Worm (Caenorhabditis elegans): Measurements from ENCODE around the gene F01G10.6.

The F01G10.6 gene

DNA sequence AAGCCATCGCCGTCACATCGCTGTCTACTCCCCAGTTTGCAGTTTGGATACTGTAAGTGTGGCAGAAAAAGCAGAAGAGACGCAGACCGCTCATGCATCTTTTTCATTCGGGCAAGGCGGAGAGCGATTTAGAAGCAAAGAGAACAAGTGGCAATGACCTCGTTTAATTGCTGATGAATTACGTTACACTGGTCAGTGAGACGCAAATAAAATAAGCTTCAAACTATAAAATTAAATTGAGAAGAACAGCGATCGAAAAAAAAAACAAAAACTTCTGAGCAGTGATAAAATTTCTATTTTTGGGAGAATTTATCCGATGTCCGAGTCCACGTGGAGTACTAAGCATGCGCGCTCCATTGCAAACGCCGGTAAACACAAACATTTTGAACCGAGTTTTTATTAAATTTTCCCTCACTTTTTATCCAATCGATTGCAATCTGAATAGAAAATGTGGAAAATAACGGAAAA lies 5.3 kb downstream of the F01G10.6 start, which contains the start of gene C24F3.2 (continued):
- TF ChIP-seq ztf-22 (GFP tag; optimal IDR thresholded peaks at IDR 0.05) (no peak), Y67H2A.10 (GFP tag; conservative IDR thresholded peaks at IDR 0.05) (no peak), dox-1 (GFP tag; IDR thresholded peaks at IDR 0.05) (no peak; the same call in none of the 2 replicates), egrh-3 (GFP tag; IDR thresholded peaks at IDR 0.05) (no peak), zim-3 (tag; optimal IDR thresholded peaks at IDR 0.05) (no peak), ztf-18 (tag; optimal IDR thresholded peaks at IDR 0.05) (peak; percentile 30), die-1 (tag; optimal IDR thresholded peaks at IDR 0.05) (no peak), somi-1 (GFP tag; optimal IDR thresholded peaks at IDR 0.05) (peak; percentile 21), snpc-1.1 (tag; optimal IDR thresholded peaks at IDR 0.05; ENCODE audit: insufficient read depth) (no peak), Y53F4B.3 (GFP tag; IDR thresholded peaks at IDR 0.05) (no peak), ztf-3 (GFP tag; optimal IDR thresholded peaks at IDR 0.05) (no peak)

DNA sequence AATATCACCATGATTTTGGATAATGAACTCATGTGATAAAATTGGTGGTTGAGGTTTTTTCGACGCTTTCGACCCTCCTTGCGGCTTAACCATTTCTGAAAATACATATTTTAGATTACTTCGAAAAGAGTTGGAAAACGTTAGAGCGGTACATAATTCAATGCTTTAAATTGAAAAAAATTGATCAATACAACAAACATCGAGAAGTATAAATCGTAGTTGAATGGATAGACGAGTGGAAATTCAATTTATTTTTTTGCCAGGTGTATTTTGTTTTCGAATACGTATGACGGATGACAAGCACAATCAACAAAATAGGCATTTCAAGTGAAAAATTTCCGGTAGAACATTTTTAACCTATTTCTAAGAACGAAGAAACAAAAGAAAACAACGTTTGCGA lies 6.2 kb downstream of the F01G10.6 start, which contains the start of gene tram-1:
TSS of gene tram-1 (minus strand) at position 101 of the 400 bp plus-strand sequence.
- TF ChIP-seq mcd-1 (GFP tag; IDR thresholded peaks at IDR 0.05), result no peak
- TF ChIP-seq F22D6.2 (tag; optimal IDR thresholded peaks at IDR 0.05), result no peak
- no peak for TF ChIP-seq T07F8.4 (tag; optimal IDR thresholded peaks at IDR 0.05)
- TF ChIP-seq ztf-22 (GFP tag; optimal IDR thresholded peaks at IDR 0.05), result no peak
- TF ChIP-seq B0336.3 (GFP tag; IDR thresholded peaks at IDR 0.05), result no peak
- no peak for TF ChIP-seq F52B5.7 (tag; optimal IDR thresholded peaks at IDR 0.05)

- TF ChIP-seq akir-1 (GFP tag; optimal IDR thresholded peaks at IDR 0.05), result no peak
- TF ChIP-seq lin-26 (GFP tag; IDR thresholded peaks at IDR 0.05), result no peak
- no peak for TF ChIP-seq B0261.1 (tag; optimal IDR thresholded peaks at IDR 0.05)
- TF ChIP-seq lin-35 (GFP tag; optimal IDR thresholded peaks at IDR 0.05), result peak in 1 of 3 experiments; percentile 12
- TF ChIP-seq snpc-3.4 (tag; optimal IDR thresholded peaks at IDR 0.05), result peak; percentile 15
Observed at ce11 chrIV:10219208-10219607, 8.2 kb downstream of the F01G10.6 start, which contains the start of gene qns-1. Gene qns-1, minus strand, starts transcription at chrIV:10219308.

DNA sequence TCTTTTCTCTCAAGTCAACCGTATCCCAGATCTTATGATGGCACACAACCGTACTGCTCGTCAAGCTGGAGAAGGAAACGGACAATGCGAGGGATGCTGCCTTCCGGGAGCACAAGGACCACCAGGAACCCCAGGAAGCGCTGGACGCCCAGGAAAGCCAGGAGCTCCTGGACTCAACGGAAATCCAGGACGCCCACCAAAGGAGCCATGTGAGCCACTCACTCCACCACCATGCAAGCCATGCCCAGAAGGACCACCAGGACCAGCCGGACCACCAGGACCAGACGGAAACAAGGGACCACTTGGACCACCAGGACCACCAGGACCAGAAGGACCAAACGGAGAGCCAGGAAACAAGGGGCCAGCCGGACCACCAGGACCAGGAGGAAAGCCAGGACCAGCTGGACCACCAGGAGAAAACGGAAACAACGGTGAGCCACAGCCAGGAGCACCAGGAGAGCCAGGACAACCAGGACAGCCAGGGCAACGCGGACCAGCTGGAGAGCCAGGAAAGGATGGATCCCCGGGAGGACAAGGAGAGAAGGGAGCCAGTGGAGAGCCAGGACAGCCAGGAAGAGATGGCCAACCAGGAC lies 10.6 kb downstream of the F01G10.6 start:
- TF ChIP-seq F49E8.2 (tag; optimal IDR thresholded peaks at IDR 0.05; ENCODE audit: insufficient read depth) (no peak), egrh-3 (GFP tag; IDR thresholded peaks at IDR 0.05) (peak; percentile 88), mcd-1 (GFP tag; IDR thresholded peaks at IDR 0.05) (peak; percentile 30; the same call in 1 of the 2 replicates), repo-1 (tag; optimal IDR thresholded peaks at IDR 0.05) (peak; percentile 11), nfya-2 (GFP tag; IDR thresholded peaks at IDR 0.05) (0 out of 2 replicates have a peak, but pooled peaks have one; percentile 40), Y67H2A.10 (GFP tag; conservative IDR thresholded peaks at IDR 0.05) (no peak), zfh-2 (GFP tag; conservative IDR thresholded peaks at IDR 0.05) (peak; percentile 90), Y56A3A.18 (GFP tag; IDR thresholded peaks at IDR 0.05) (no peak), ceh-58 (GFP tag; IDR thresholded peaks at IDR 0.05) (no peak), lin-26 (GFP tag; IDR thresholded peaks at IDR 0.05) (peak; percentile 90), dox-1 (GFP tag; IDR thresholded peaks at IDR 0.05) (peak; percentile 34; the same call in 1 of the 2 replicates), lir-1 (GFP tag; conservative IDR thresholded peaks at IDR 0.05) (no peak), B0019.2 (GFP tag; conservative IDR thresholded peaks at IDR 0.05) (no peak), chd-7 (tag; optimal IDR thresholded peaks at IDR 0.05) (no peak), F39B2.1 (GFP tag; IDR thresholded peaks at IDR 0.05) (no peak), lin-40 (tag; optimal IDR thresholded peaks at IDR 0.05) (peak; percentile 63), pbrm-1 (GFP tag; IDR thresholded peaks at IDR 0.05) (peak; percentile 49; the same call in 1 of the 2 replicates), ztf-26 (tag; optimal IDR thresholded peaks at IDR 0.05) (peak; percentile 95), snpc-1.3 (tag; optimal IDR thresholded peaks at IDR 0.05; ENCODE audit: insufficient read depth) (no peak), dpff-1 (tag; optimal IDR thresholded peaks at IDR 0.05) (no peak), let-607 (tag; optimal IDR thresholded peaks at IDR 0.05) (peak in 1 of 2 experiments; percentile 36), attf-3 (GFP tag; conservative IDR thresholded peaks at IDR 0.05) (no peak), snpc-3.4 (tag; optimal IDR thresholded peaks at IDR 0.05) (no peak), unc-62 (GFP tag; optimal IDR thresholded peaks at IDR 0.05) (no peak), lsl-1 (GFP tag; optimal IDR thresholded peaks at IDR 0.05) (no peak), C06A6.2 (GFP tag; conservative IDR thresholded peaks at IDR 0.05) (peak; percentile 29; the same call in 1 of the 2 replicates)

All from whole organism, young adult.